Worm (Caenorhabditis elegans): Measurements from ENCODE around the gene B0252.11.

Gene B0252.11

DNA sequence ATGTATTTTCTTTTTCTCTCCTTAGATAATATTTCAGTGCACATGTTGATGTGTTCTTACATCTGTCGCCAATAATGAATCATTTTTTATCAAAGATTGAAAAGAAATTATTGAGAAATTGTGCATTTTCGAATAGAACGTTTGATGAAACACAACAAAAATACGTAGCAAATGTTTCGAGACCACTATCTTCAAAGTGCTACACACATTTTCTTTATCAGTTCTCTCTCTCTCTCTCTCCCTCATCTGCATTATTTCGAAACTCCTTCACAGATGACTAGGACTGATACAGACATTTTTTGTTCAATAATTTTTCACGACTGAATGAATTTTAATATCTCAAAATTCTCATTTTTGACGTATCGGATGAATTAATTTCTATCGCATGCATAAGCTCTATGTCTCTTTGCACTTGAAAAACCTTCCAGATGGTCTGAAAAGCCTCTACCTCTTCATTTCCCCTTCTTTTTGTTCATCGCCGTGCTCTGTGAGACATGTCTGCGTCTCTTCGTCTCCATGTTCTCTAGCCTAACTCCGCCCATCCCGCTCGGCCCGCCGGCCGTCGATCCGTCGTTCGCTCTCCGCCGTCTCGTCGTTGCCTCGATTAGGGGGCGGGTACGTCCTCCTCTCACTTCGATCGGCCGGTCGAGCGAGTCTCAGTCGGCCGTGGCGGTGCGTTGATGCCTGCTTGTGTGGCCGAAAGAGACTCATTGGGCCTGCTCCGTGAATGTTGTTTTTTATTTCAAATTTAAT lies 25.9 kb upstream of the B0252.11 start:
- peak; percentile 64 for TF ChIP-seq F13H6.1 (tag; optimal IDR thresholded peaks at IDR 0.05)
- TF ChIP-seq lsy-2 (tag; optimal IDR thresholded peaks at IDR 0.05), result peak in 1 of 2 experiments; percentile 25
- no peak for TF ChIP-seq egl-27 (tag; optimal IDR thresholded peaks at IDR 0.05)
- no peak for TF ChIP-seq sma-9 (GFP tag; optimal IDR thresholded peaks at IDR 0.05)
- no peak for TF ChIP-seq sma-9 (tag; optimal IDR thresholded peaks at IDR 0.05)
- no peak for TF ChIP-seq R02D3.7 (tag; optimal IDR thresholded peaks at IDR 0.05)
- TF ChIP-seq nhr-12 (tag; optimal IDR thresholded peaks at IDR 0.05), result no peak
- TF ChIP-seq C34F6.9 (tag; optimal IDR thresholded peaks at IDR 0.05), result peak; percentile 49
- no peak for TF ChIP-seq lin-39 (tag; optimal IDR thresholded peaks at IDR 0.05)
- TF ChIP-seq fos-1 (tag; optimal IDR thresholded peaks at IDR 0.05), result peak; percentile 30
- TF ChIP-seq unc-55 (GFP tag; optimal IDR thresholded peaks at IDR 0.05), result peak; percentile 35
- no peak for TF ChIP-seq blmp-1 (tag; optimal IDR thresholded peaks at IDR 0.05; ENCODE audit: insufficient read depth)

DNA sequence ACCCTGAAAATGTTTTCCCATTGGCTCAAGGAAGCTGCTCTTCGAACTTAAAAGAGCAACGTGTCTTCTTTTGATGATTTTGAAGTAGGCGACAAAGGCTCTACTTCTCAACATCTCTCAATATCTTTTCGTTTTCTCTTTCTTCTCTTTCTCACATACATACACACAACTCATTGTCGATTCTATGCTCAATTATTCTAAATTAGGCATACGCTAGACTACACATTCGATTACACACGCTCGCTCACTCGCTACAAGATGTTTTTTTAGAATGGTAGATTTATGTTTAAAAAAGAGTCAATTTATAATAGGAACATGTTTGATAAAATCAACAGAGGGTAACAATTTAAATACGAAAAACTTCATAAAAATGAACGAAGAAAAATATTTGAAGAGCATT lies 23.9 kb upstream of the B0252.11 start:
- TF ChIP-seq zag-1 (tag; optimal IDR thresholded peaks at IDR 0.05) (peak; percentile 10), snpc-4 (tag; optimal IDR thresholded peaks at IDR 0.05) (no peak)

DNA sequence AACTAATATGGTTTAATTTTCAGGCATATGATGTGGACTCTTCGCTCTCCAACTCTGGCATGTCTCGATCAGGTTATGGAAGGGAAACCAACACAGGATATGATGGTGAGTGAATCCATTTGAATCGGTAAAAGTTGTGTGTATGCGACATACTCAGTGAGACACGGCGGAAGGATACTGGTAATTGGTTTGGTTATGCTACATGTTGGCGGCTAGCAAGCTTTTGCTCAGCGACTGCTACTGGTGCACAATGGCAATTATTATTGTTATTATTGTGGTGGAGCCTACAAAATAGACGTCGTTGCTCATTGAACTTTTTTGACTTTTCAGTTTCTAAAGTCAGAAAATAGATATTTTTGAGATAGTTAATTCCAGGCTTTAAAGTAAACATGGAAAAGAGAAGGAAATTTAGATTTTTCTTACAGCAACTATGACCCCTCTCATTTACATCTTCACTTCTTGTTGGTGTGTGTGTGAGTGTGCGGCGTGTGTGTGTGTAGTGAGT lies 23.2 kb upstream of the B0252.11 start:
- TF ChIP-seq ZK546.5 (tag; optimal IDR thresholded peaks at IDR 0.05), result no peak
- no peak for TF ChIP-seq mbf-1 (tag; optimal IDR thresholded peaks at IDR 0.05)

DNA sequence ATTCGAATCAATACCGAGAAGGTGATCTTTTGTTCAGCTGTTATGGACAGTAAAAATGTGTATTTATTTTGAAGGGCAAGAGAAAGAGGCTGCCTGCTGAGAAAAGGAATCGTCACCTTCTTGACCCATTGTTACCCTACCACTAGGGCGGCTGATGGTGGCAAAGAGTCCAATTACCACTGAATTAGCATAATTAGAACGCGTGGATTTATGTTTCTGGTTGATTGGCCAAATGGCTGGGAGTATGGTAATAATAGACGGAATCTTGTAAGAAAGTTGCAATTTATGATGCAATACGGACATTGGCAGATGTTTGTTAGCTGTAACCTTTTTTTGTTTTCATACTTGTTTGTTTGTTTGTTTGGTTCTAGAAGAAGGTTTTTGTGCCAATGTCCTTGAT lies 22.3 kb upstream of the B0252.11 start:
- TF ChIP-seq nhr-77 (tag; optimal IDR thresholded peaks at IDR 0.05) (no peak), nhr-25 (tag; optimal IDR thresholded peaks at IDR 0.05) (peak; percentile 36)

DNA sequence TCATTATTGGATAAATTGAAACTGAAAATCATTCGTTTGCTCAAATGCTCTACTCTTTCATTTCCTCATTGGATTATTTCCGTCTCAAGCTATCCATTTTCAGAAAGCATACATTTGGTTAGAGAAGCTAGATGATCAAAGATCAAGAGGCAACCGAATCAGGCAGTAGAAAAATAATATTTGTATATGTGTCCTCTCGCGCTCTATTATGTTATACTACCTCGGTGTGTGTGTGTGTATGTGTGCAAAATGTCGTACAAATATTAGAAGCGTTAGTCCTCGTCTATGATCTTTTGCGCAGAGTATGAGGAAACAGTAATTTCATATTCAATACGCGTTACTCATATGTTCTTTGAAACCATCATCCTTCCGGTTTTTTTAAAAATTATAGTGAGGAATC lies 19.4 kb upstream of the B0252.11 start:
- TF ChIP-seq ZK546.5 (tag; optimal IDR thresholded peaks at IDR 0.05) (no peak), sma-9 (GFP tag; optimal IDR thresholded peaks at IDR 0.05) (peak; percentile 27), sma-9 (tag; optimal IDR thresholded peaks at IDR 0.05) (no peak)

DNA sequence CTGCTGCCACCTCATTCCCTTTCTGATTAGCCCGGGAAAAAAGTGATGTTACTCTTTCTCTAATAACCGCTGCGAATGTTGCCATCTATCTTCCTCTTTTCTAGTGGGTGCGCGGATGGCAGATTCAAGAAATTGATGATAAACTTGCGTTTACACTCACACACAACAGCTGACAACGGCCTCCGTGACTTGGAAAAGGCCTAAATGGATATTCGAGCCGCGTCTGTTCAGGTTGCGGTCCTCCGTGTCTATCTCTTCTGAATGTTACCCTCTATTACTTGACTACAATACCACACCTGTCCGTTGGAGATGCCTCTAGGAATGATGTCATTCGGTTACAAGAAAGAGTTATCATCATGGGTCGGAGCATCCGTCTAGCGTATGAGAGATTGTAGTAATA lies 18.9 kb upstream of the B0252.11 start:
- TF ChIP-seq zag-1 (tag; optimal IDR thresholded peaks at IDR 0.05) (no peak), ztf-11 (tag; optimal IDR thresholded peaks at IDR 0.05) (no peak), nhr-12 (tag; optimal IDR thresholded peaks at IDR 0.05) (no peak), nhr-11 (tag; optimal IDR thresholded peaks at IDR 0.05) (no peak), F13H6.1 (tag; optimal IDR thresholded peaks at IDR 0.05) (no peak), ztf-1 (GFP tag; conservative IDR thresholded peaks at IDR 0.05) (no peak)

DNA sequence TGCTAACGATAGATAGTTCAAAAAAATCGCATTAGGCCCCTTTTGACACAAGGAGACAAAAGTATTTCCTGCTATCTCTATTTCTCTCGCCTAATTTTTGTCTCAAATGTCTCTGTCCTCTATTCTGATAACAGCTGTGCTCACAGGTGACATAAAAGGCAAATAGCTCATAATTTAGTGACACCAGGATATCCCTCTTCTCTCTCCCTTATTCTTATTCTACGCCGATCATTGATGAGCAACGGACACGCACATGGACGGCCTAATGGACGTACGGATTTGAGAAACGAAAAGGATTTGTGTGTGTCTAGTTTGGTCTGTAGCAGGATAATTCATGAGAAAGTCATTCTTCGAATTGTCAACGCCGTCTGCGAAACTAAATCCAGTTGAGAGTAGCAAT lies 18.4 kb upstream of the B0252.11 start:
- TF ChIP-seq ceh-82 (tag; optimal IDR thresholded peaks at IDR 0.05) (no peak), aly-2 (tag; optimal IDR thresholded peaks at IDR 0.05) (no peak), snpc-4 (tag; optimal IDR thresholded peaks at IDR 0.05) (no peak), elt-1 (tag; optimal IDR thresholded peaks at IDR 0.05) (no peak)

DNA sequence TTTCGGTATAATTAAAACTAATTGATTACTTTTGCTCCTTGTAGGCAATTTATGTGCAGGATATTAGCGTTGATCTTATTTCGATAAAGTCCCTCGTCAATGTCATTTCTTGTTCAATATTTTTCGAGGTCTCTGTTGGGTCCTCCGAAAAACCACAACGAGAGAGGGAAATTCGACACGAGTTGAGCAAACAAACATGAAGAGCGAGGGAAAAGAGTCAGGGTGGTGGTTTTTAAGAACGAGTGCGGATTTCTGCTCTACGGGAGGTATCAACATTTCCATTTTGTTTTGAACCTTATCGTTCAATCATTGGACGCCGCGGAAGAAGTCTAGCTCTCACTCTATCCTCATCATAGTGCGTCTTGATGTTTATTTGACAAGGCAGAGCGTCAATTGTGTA lies 17.1 kb upstream of the B0252.11 start:
- TF ChIP-seq nhr-21 (tag; optimal IDR thresholded peaks at IDR 0.05) (no peak), ztf-4 (tag; optimal IDR thresholded peaks at IDR 0.05) (no peak)

DNA sequence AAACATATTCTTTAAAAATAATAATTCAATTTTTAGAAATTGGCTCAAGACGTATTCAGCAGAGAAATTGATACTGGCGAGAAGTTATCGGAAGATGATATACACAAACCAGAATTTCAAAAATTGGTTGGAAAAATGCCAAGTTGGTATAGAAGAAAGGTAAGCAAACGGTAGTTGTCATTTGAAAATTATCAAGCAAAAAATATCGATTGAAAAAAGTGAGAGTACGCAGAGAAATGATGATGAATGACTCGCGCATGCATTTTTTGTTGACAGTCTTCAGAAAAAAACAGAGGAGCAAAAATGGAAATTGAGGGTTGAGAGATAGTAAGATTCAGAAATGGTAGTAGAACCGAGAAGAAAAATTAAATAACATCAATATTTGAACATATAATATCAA lies 15.4 kb upstream of the B0252.11 start:
- TF ChIP-seq nhr-10 (tag; optimal IDR thresholded peaks at IDR 0.05) (no peak), dmd-4 (tag; optimal IDR thresholded peaks at IDR 0.05) (no peak)

All from whole organism, L2 larva.